Worm (Caenorhabditis elegans) whole organism, L4/young adult: ENCODE results near the gene F58F12.3.
A peak's percentile ranks its signal among the peaks of the same experiment; 100 is the strongest.

ENCODE experiments used
- W03F9.2 ChIP-seq: fragments of 150-350 bp; optimal IDR thresholded peaks from 2 replicates; lab custom pipeline; 2014; ENCODE audit warnings: missing biosample characterization, missing genetic modification characterization
- dao-5 ChIP-seq: sonication (generic microtip); optimal IDR thresholded peaks from 2 replicates; lab custom pipeline; 2016; ENCODE audit warnings: missing genotype, missing genetic modification characterization, moderate library complexity, missing compliant biosample characterization

- peak; percentile 73 for TF ChIP-seq W03F9.2 (tag; lab: Kevin White, UChicago)
- no peak for TF ChIP-seq dao-5 (tag; lab: Kevin White, UChicago)
These were observed 35.4 kb downstream of the F58F12.3 start, which contains the start of gene C32D5.11 for ce11 chrII:6355396-6356346.
